Worm (Caenorhabditis elegans): Measurements from ENCODE around the gene T26E4.9.

DNA sequence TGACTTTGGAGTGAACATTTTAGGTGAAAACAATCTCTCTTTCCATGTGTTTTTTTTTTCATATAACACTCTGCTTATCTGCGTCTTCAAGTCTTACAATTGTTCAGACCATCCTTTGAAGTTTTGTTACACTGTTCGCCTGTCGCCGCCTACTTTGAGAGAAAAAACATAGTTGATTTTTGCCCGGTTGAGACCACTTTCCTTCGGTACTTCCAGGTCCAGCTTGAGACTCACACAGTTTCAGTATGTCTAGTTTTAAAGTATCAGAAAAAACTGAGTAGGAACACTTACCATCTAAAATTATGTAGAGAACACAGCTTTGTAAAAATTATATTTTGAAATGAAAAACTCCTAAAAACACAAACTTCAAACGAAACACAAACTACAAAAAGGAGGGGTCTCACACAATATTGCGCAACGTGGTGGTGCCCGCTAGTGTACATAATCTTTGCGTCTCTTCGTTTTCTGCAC is 13.5 kb upstream of the T26E4.9 start, which contains the start of the genes fbxa-69 and F54B8.4:
- TF ChIP-seq tab-1 (GFP tag; IDR thresholded peaks at IDR 0.05) (no peak), flt-1 (GFP tag; IDR thresholded peaks at IDR 0.05) (no peak), ztf-23 (GFP tag; IDR thresholded peaks at IDR 0.05) (no peak), klf-2 (GFP tag; conservative IDR thresholded peaks at IDR 0.05) (no peak), ref-1 (GFP tag; conservative IDR thresholded peaks at IDR 0.05) (no peak), T22C8.4 (GFP tag; IDR thresholded peaks at IDR 0.05) (no peak), med-1 (GFP tag; optimal IDR thresholded peaks at IDR 0.05; ENCODE audit: insufficient read depth) (no peak), ztf-29 (GFP tag; IDR thresholded peaks at IDR 0.05) (no peak), cog-1 (tag; optimal IDR thresholded peaks at IDR 0.05) (no peak)

All from whole organism, midembryonic.